Worm (Caenorhabditis elegans) whole organism, L3 larva: ENCODE data around the gene W07G4.7.

Experiments used
- ZK546.5 ChIP-seq: sonication (generic microtip); optimal IDR thresholded peaks from 2 replicates; lab custom pipeline; 2017; ENCODE audit warnings: missing biosample characterization, missing genetic modification characterization
- ceh-16 ChIP-seq: sonication (generic microtip); optimal IDR thresholded peaks from 2 replicates; lab custom pipeline; 2017; ENCODE audit warnings: missing biosample characterization, missing genetic modification characterization
- ceh-82 ChIP-seq: fragments of 150-350 bp; optimal IDR thresholded peaks from 2 replicates; lab custom pipeline; 2014; ENCODE audit warnings: missing biosample characterization, missing genetic modification characterization
- daf-12 ChIP-seq: fragments of 150-350 bp; optimal IDR thresholded peaks from 2 replicates; lab custom pipeline; 2014; ENCODE audit warnings: missing biosample characterization, missing genetic modification reagents, missing genetic modification characterization
- egl-27 ChIP-seq: sonication (generic microtip); optimal IDR thresholded peaks from 4 replicates; lab custom pipeline; 2017; ENCODE audit warnings: missing biosample characterization, missing genetic modification reagents, missing genetic modification characterization
- elt-1 ChIP-seq: fragments of 150-350 bp; optimal IDR thresholded peaks from 2 replicates; lab custom pipeline; 2014; ENCODE audit warnings: missing biosample characterization, missing genetic modification characterization
- elt-2 ChIP-seq: sonication (generic microtip); optimal IDR thresholded peaks from 2 replicates; lab custom pipeline; 2016; ENCODE audit warnings: missing genetic modification reagents, mild to moderate bottlenecking, missing genetic modification characterization, missing compliant biosample characterization
- elt-3 ChIP-seq, 3 experiments: fragments of 150-350 bp in 1 of 3; sonication (generic microtip) in 2 of 3; optimal IDR thresholded peaks; 2 replicates in 2 of 3; 4 replicates in 1 of 3; lab custom pipeline; 2014 to 2017; ENCODE audit warnings: missing biosample characterization in 3 of 3, missing genetic modification characterization in 3 of 3
- fkh-10 ChIP-seq: sonication (generic microtip); optimal IDR thresholded peaks from 2 replicates; lab custom pipeline; 2017; ENCODE audit warnings: missing biosample characterization, missing genetic modification reagents, missing genetic modification characterization
- hmg-11 ChIP-seq: sonication (generic microtip); optimal IDR thresholded peaks from 2 replicates; lab custom pipeline; 2016; ENCODE audit warnings: missing genetic modification characterization, missing compliant biosample characterization
- jun-1 ChIP-seq: fragments of 150-350 bp; optimal IDR thresholded peaks from 2 replicates; lab custom pipeline; 2014; ENCODE audit warnings: missing biosample characterization, missing genetic modification reagents, missing genetic modification characterization
- lin-15B ChIP-seq: fragments of 150-350 bp; optimal IDR thresholded peaks from 2 replicates; lab custom pipeline; 2014; ENCODE audit warnings: missing biosample characterization, missing genetic modification characterization
- lin-39 ChIP-seq: fragments of 150-350 bp; optimal IDR thresholded peaks from 2 replicates; lab custom pipeline; 2018; ENCODE audit warnings: missing biosample characterization, missing genetic modification reagents, missing genetic modification characterization
- lsy-12 ChIP-seq: sonication (generic microtip); optimal IDR thresholded peaks from 2 replicates; lab custom pipeline; 2016; ENCODE audit warnings: mild to moderate bottlenecking, missing genetic modification characterization, missing compliant biosample characterization
- mdl-1 ChIP-seq: fragments of 150-350 bp; optimal IDR thresholded peaks from 2 replicates; lab custom pipeline; 2014; ENCODE audit warnings: missing biosample characterization, missing genetic modification characterization
- mml-1 ChIP-seq: fragments of 150-350 bp; sonication (generic microtip); optimal IDR thresholded peaks from 3 replicates; lab custom pipeline; 2014; ENCODE audit warnings: missing biosample characterization, missing genetic modification characterization
- nhr-12 ChIP-seq: fragments of 150-350 bp; optimal IDR thresholded peaks from 2 replicates; lab custom pipeline; 2014; ENCODE audit warnings: missing biosample characterization, missing genetic modification characterization
- nhr-23 ChIP-seq: fragments of 150-350 bp; optimal IDR thresholded peaks from 2 replicates; lab custom pipeline; 2014; ENCODE audit warnings: missing biosample characterization, missing genetic modification reagents, missing genetic modification characterization
- nhr-237 ChIP-seq: fragments of 150-350 bp; optimal IDR thresholded peaks from 2 replicates; lab custom pipeline; 2014; ENCODE audit warnings: missing biosample characterization, missing genetic modification characterization
- nhr-25 ChIP-seq: sonication (generic microtip); optimal IDR thresholded peaks from 2 replicates; lab custom pipeline; 2017; ENCODE audit warnings: missing biosample characterization, missing genetic modification characterization
- nhr-28 ChIP-seq: fragments of 150-350 bp; optimal IDR thresholded peaks from 2 replicates; lab custom pipeline; 2014; ENCODE audit warnings: missing biosample characterization, missing genetic modification characterization
- nhr-43 ChIP-seq: sonication (generic microtip); optimal IDR thresholded peaks from 2 replicates; lab custom pipeline; 2016; ENCODE audit warnings: mild to moderate bottlenecking, missing genetic modification characterization, missing compliant biosample characterization; ENCODE audit not compliant: poor library complexity, severe bottlenecking
- nhr-67 ChIP-seq: fragments of 150-350 bp; optimal IDR thresholded peaks from 2 replicates; lab custom pipeline; 2014; ENCODE audit warnings: missing biosample characterization, missing genetic modification characterization
- nhr-76 ChIP-seq: fragments of 150-350 bp; sonication (generic microtip); optimal IDR thresholded peaks from 5 replicates; lab custom pipeline; 2014; ENCODE audit warnings: missing biosample characterization, missing genetic modification characterization
- nhr-77 ChIP-seq: fragments of 150-350 bp; optimal IDR thresholded peaks from 2 replicates; lab custom pipeline; 2014; ENCODE audit warnings: missing biosample characterization, missing genetic modification characterization
- pha-4 ChIP-seq: fragments of 150-350 bp; optimal IDR thresholded peaks from 2 replicates; lab custom pipeline; 2014; ENCODE audit warnings: missing biosample characterization, missing genetic modification reagents, missing genetic modification characterization
- pqm-1 ChIP-seq: fragments of 150-350 bp; optimal IDR thresholded peaks from 2 replicates; lab custom pipeline; 2017; ENCODE audit warnings: missing biosample characterization, missing genetic modification characterization, inconsistent platforms
- sea-2 ChIP-seq: fragments of 150-350 bp; sonication (generic microtip); optimal IDR thresholded peaks from 4 replicates; lab custom pipeline; 2014; ENCODE audit warnings: missing biosample characterization, missing genetic modification reagents, missing genetic modification characterization
- skn-1 ChIP-seq: fragments of 150-350 bp; optimal IDR thresholded peaks from 2 replicates; lab custom pipeline; 2014; ENCODE audit warnings: missing biosample characterization, missing genetic modification characterization
- snpc-4 ChIP-seq: fragments of 150-350 bp; optimal IDR thresholded peaks from 2 replicates; lab custom pipeline; 2014; ENCODE audit warnings: missing biosample characterization, missing genetic modification characterization
- tbx-2 ChIP-seq: sonication (generic microtip); optimal IDR thresholded peaks from 2 replicates; lab custom pipeline; 2016; ENCODE audit warnings: mild to moderate bottlenecking, missing genetic modification characterization, missing compliant biosample characterization
- unc-62 ChIP-seq: fragments of 150-350 bp; sonication (generic microtip); optimal IDR thresholded peaks from 4 replicates; lab custom pipeline; 2014; ENCODE audit warnings: missing biosample characterization, missing genetic modification reagents, missing genetic modification characterization
- ztf-11 ChIP-seq: fragments of 150-350 bp; optimal IDR thresholded peaks from 2 replicates; lab custom pipeline; 2014; ENCODE audit warnings: missing biosample characterization, missing genetic modification characterization
- ztf-4 ChIP-seq: fragments of 150-350 bp; optimal IDR thresholded peaks from 2 replicates; lab custom pipeline; 2014; ENCODE audit warnings: missing biosample characterization, missing genetic modification characterization

The W07G4.7 gene

ce11 chrV:13009271-13009670 is 25.2 kb downstream of the W07G4.7 start:
- no peak for TF ChIP-seq ceh-16 (tag; lab: Kevin White, UChicago)
- TF ChIP-seq nhr-28 (tag; lab: Kevin White, UChicago) = no peak
- TF ChIP-seq skn-1 (tag; lab: Kevin White, UChicago) = no peak
- TF ChIP-seq ztf-4 (tag; lab: Kevin White, UChicago) = no peak
- no peak for TF ChIP-seq mml-1
- TF ChIP-seq jun-1 (tag; lab: Kevin White, UChicago) = no peak
- TF ChIP-seq nhr-12 = no peak
- TF ChIP-seq ztf-11 (tag; lab: Kevin White, UChicago) = no peak
- no peak for TF ChIP-seq elt-2
- TF ChIP-seq daf-12 (tag; lab: Kevin White, UChicago) = no peak
- no peak for TF ChIP-seq snpc-4
- TF ChIP-seq nhr-237 (tag; lab: Kevin White, UChicago) = no peak
- TF ChIP-seq nhr-67 (tag; lab: Kevin White, UChicago) = no peak
- no peak for TF ChIP-seq nhr-76 (tag; lab: Kevin White, UChicago)

ce11 chrV:13008825-13009224 is 25.7 kb downstream of the W07G4.7 start, which contains the start of gene F15B9.10:
Gene F15B9.10, minus strand, starts transcription at chrV:13008925.
- TF ChIP-seq mml-1 (no peak), tbx-2 (no peak), sea-2 (GFP tag; lab: Kevin White, UChicago) (no peak)

- TF ChIP-seq nhr-76 (tag; lab: Kevin White, UChicago) = no peak
- TF ChIP-seq fkh-10 = no peak
- TF ChIP-seq nhr-23 (tag; lab: Kevin White, UChicago) = no peak
- TF ChIP-seq ZK546.5 (tag; lab: Kevin White, UChicago) = no peak
- no peak for TF ChIP-seq elt-3 (tag; optimal IDR thresholded peaks at IDR 0.05; lab: Kevin White, UChicago)
- TF ChIP-seq nhr-67 (tag; lab: Kevin White, UChicago) = no peak
- TF ChIP-seq ceh-16 (tag; lab: Kevin White, UChicago) = no peak
These were observed 27.8 kb downstream of the W07G4.7 start for ce11 chrV:13006754-13007153.

- no peak for TF ChIP-seq fkh-10
These were observed 30.1 kb downstream of the W07G4.7 start for ce11 chrV:13004374-13004773.

- TF ChIP-seq nhr-28 (tag; lab: Kevin White, UChicago) (no peak), pqm-1 (tag; lab: Kevin White, UChicago) (peak; percentile 9), lin-39 (tag; lab: Kevin White, UChicago) (peak; percentile 85), lsy-12 (tag; lab: Kevin White, UChicago) (peak; percentile 52), ztf-11 (tag; lab: Kevin White, UChicago) (no peak), lin-15B (tag; lab: Kevin White, UChicago) (peak; percentile 26), jun-1 (tag; lab: Kevin White, UChicago) (peak; percentile 34), nhr-23 (tag; lab: Kevin White, UChicago) (peak; percentile 41), nhr-25 (tag; lab: Kevin White, UChicago) (peak; percentile 75), elt-2 (peak; percentile 61), pha-4 (peak; percentile 66), hmg-11 (peak; percentile 88), ZK546.5 (tag; lab: Kevin White, UChicago) (no peak), nhr-43 (peak; percentile 89), snpc-4 (peak; percentile 36), ceh-82 (tag; lab: Kevin White, UChicago) (no peak), skn-1 (tag; lab: Kevin White, UChicago) (peak; percentile 11), tbx-2 (peak; percentile 43), ztf-4 (tag; lab: Kevin White, UChicago) (peak; percentile 2)
These were observed 31.1 kb downstream of the W07G4.7 start for ce11 chrV:13003378-13003777.

- TF ChIP-seq elt-2 = peak; percentile 61
- no peak for TF ChIP-seq egl-27 (tag; lab: Kevin White, UChicago)
- no peak for TF ChIP-seq jun-1 (tag; lab: Kevin White, UChicago)
- TF ChIP-seq ztf-4 (tag; lab: Kevin White, UChicago) = no peak
- TF ChIP-seq pha-4 = peak; percentile 12
- TF ChIP-seq nhr-77 (tag; lab: Kevin White, UChicago) = no peak
- TF ChIP-seq elt-1 (tag; lab: Kevin White, UChicago) = no peak
- TF ChIP-seq unc-62 (GFP tag; lab: Kevin White, UChicago) = no peak
- no peak for TF ChIP-seq nhr-43
- TF ChIP-seq ceh-82 (tag; lab: Kevin White, UChicago) = no peak
- TF ChIP-seq nhr-237 (tag; lab: Kevin White, UChicago) = no peak
- no peak for TF ChIP-seq elt-3 (tag; optimal IDR thresholded peaks at IDR 0.05; lab: Kevin White, UChicago)
- TF ChIP-seq mdl-1 (tag; lab: Kevin White, UChicago) = no peak
- peak; percentile 27 for TF ChIP-seq pqm-1 (tag; lab: Kevin White, UChicago)
- TF ChIP-seq ceh-16 (tag; lab: Kevin White, UChicago) = no peak
- TF ChIP-seq hmg-11 = no peak
- TF ChIP-seq sea-2 (GFP tag; lab: Kevin White, UChicago) = no peak
- no peak for TF ChIP-seq snpc-4
These were observed 32.4 kb downstream of the W07G4.7 start, which contains the start of gene inft-2 for ce11 chrV:13002070-13002469. Gene inft-2, plus strand, starts transcription at chrV:13002317.
